Fruit fly (Drosophila melanogaster) whole organism: Measurements from ENCODE around the gene RpS29.
A peak's percentile ranks its signal among the peaks of the same experiment; 100 is the strongest.

Experiments used
- CG8478 ChIP-seq: fragments of >200 bp; optimal IDR thresholded peaks from 2 replicates; lab custom pipeline; 2018; ENCODE audit warnings: inconsistent platforms
- Dll ChIP-seq: fragments of >200 bp; optimal IDR thresholded peaks from 2 replicates; lab custom pipeline; 2017
- EcR ChIP-seq, 2 experiments: fragments of >200 bp; optimal IDR thresholded peaks; 2 replicates each; lab custom pipeline; 2017; ENCODE audit warnings: missing biosample characterization in 2 of 2, missing genetic modification characterization in 2 of 2, missing genetic modification reagents in 2 of 2
- pan ChIP-seq: fragments of >200 bp; optimal IDR thresholded peaks from 2 replicates; lab custom pipeline; 2017
- psq ChIP-seq: fragments of >200 bp; optimal IDR thresholded peaks from 2 replicates; lab custom pipeline; 2017
- usp ChIP-seq: fragments of >200 bp; optimal IDR thresholded peaks from 2 replicates; lab custom pipeline; 2017; ENCODE audit warnings: missing biosample characterization, missing genetic modification characterization, mixed read lengths

The RpS29 gene

DNA sequence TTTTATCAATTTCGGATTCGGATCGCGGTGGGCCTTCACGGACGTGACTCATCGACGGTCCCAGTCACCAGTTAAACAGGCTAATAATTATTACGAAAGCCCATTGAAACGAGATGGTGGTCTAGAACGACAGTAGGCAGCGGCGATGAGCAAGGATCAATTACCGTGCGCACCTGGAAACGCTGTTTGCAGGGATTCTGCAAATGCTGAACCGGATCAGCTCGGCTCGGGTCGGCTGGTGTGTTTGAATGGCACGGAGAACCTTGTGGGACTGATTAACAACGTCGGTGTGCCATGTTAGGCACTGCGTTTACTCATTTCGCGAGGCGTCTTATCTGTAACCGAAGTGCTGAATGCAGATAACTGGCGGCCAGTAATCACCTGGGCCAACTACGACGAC, 3.7 kb upstream of the RpS29 start, which contains the start of gene Whamy:
Gene Whamy (minus strand): TSS at position 273 of the 400 bp plus-strand sequence.
- TF ChIP-seq psq (no peak), CG8478 (lab: Kevin White, UChicago) (no peak), usp (no peak), Dll (lab: Kevin White, UChicago) (no peak), pan (lab: Kevin White, UChicago) (no peak), EcR (GFP tag; optimal IDR thresholded peaks at IDR 0.05; lab: Kevin White, UChicago) (no peak)

DNA sequence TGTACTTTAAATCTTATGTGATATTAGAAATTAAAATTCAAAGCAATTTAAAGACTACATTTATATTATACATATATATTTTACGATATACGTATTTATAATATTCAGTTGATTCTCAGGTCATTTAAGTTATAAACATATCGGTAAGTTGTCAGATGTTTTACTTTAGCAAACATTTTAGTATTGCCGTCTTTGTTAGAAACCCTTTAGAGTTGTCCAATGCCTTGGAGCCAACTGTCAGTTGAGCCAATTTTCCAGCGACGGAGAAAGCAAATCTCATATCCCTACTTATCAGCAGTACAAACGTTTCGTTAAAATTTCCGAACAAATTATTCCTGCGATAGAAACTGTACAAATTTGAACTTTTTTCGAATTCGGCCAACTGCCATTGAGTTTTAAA, 3.0 kb upstream of the RpS29 start, which contains the start of gene topi:
Gene topi (plus strand): TSS at position 301 of the 400 bp plus-strand sequence.
- TF ChIP-seq EcR (GFP tag; optimal IDR thresholded peaks at IDR 0.05; lab: Kevin White, UChicago) (no peak), psq (no peak), usp (no peak), CG8478 (lab: Kevin White, UChicago) (no peak), Dll (lab: Kevin White, UChicago) (no peak), pan (lab: Kevin White, UChicago) (no peak)

dm6 chr3R:9779764-9780163, 1.9 kb downstream of the RpS29 start, which contains the start of gene CG12947:
TSS of gene CG12947 (plus strand) at chr3R:9780064.
- TF ChIP-seq pan (lab: Kevin White, UChicago) (no peak), usp (no peak), EcR (GFP tag; optimal IDR thresholded peaks at IDR 0.05; lab: Kevin White, UChicago) (no peak), CG8478 (lab: Kevin White, UChicago) (no peak), psq (no peak), Dll (lab: Kevin White, UChicago) (no peak)

DNA sequence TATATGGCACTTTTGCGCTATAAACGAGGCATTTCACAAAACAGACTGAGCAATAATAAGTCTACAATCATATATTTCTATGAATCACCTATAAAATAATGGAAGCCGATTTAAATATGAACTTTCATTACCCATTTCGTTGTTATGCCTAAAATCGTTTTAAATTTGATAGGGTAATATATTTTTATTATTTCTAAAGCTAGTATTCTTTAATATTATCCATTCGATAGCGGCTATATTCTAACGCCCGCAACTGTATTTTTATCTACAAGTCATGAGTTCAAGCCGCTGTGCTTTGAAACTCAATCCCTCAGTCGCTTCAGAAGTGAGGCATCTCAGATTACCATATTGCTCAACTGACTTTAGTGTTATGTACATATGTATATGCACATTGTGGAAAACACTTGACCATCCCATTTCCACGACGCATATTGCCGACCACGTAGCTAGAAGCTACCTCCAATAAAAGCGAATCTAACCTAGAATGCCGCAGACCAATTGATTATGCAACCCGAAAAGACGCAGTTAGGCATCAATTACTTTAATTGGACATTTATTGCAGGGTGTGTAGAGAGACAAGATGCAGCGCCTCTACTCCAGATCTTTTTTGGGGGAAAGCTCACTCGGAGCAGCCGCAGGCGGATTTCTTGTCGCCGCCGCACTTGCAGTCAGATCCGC, 5.5 kb downstream of the RpS29 start:
- TF ChIP-seq EcR (GFP tag; optimal IDR thresholded peaks at IDR 0.05; lab: Kevin White, UChicago) (no peak), Dll (lab: Kevin White, UChicago) (no peak), pan (lab: Kevin White, UChicago) (no peak), usp (no peak), CG8478 (lab: Kevin White, UChicago) (no peak), psq (no peak)

DNA sequence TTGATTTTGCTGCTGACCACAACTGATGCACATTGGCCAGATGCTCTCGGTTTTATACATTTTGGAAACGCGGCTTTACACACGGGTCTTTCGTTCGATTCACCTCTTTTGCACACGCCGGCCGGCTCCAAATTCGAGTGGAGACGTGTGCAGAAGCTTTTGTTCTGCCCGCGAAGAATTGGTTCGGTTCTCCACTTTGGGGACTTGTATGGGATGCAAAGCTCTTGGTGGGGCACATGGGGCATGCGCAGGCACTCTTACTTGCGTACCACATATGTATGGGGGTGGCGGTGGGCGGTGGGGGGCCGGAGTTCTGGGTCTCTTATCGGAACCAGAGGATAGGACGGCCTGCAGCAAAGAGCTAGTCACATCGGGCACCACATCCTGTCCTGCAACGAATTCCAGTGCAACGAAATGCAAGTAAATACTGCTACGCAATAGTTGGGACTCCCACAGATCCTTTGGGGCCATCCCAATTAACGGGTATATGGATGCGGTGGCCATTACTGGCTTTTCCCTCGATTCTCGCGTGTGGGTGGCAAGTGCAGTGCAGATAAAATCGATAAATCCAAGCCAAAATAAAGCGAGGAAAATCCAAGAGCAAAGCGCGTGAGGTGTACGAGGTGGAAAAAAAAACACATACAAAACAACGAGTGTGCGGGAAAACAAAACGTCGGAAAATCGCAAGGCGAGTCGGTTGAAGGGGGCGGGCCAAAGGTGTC, 6.7 kb downstream of the RpS29 start, which contains the start of the genes MtnA and CG8500:
Gene MtnA (minus strand): TSS at position 30 of the 722 bp plus-strand sequence.
Gene CG8500 (plus strand): TSS at position 313 of the 722 bp plus-strand sequence.
- TF ChIP-seq CG8478 (lab: Kevin White, UChicago) = peak; percentile 11
- no peak for TF ChIP-seq pan (lab: Kevin White, UChicago)

- TF ChIP-seq CG8478 (lab: Kevin White, UChicago) (no peak), usp (no peak), Dll (lab: Kevin White, UChicago) (no peak), EcR (GFP tag; optimal IDR thresholded peaks at IDR 0.05; lab: Kevin White, UChicago) (no peak), psq (no peak), pan (lab: Kevin White, UChicago) (no peak)
These were observed 13.4 kb downstream of the RpS29 start, which contains the start of the genes CG12945 and CG8507 for dm6 chr3R:9791177-9791806. TSS of gene CG12945 (minus strand) at chr3R:9791221. TSS of gene CG8507 (plus strand) at chr3R:9791483.

DNA sequence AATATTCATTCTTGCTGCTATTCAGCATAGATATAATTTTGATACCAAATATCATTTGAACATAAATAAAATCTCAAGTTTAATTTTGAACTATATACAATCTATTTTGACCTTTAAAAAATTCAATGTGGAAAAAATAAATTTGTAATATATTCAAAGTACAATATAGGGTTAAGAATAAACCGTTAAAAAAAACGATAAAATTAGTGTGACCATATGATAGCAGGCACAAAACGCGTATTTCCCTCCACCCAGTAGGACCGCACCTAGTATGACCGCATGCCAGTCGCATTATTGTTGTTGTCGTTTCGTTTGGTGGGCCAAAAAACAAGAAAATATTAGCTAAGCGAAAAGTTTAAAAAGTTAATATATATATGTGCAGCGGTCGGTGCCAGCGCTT, 15.2 kb downstream of the RpS29 start, which contains the start of gene CG8516:
Gene CG8516 (plus strand): TSS at position 278 of the 400 bp plus-strand sequence.
- TF ChIP-seq usp (no peak), psq (no peak)

DNA sequence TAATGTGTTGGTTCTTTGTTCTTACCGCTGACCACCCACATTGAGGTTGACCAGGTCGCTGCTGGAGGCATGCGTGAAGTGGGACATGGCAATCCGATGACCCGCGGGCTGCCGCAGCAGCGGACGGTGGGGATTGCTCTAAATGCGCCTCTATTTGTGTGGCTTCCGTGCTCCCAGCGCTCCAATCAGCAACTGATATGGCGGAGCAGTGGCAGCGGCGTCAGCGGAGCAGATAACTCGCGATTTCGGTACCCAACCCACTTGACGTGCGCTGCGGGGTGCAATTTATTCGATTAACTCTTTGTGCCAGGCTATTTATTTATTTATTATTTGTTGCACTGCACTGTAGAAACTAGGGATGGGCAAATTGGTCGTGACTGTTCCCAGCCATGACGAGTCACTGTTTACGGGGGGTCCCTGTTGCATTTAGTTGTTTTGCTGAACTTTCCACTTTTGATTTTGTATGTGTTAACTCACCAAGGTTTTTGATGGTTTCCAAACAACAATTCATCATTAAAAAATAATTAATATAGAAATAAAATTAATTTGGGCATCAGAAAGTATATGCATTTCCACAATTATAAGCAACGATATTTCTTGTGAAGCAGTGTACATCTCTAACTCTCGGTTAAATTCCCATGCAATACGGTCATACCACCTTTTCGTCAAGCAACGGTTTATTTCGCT, 22.9 kb downstream of the RpS29 start, which contains the start of the genes CG9467 and CG8526:
Gene CG9467 (minus strand): TSS at position 383 of the 687 bp plus-strand sequence.
Gene CG8526 (plus strand): TSS at position 637 of the 687 bp plus-strand sequence.
- TF ChIP-seq usp (no peak), psq (no peak), EcR (GFP tag; optimal IDR thresholded peaks at IDR 0.05; lab: Kevin White, UChicago) (no peak), pan (lab: Kevin White, UChicago) (no peak), Dll (lab: Kevin White, UChicago) (no peak), CG8478 (lab: Kevin White, UChicago) (no peak)

- TF ChIP-seq pan (lab: Kevin White, UChicago) = no peak
- no peak for TF ChIP-seq usp
- peak; percentile 65 for TF ChIP-seq psq
- peak; percentile 85 for TF ChIP-seq CG8478 (lab: Kevin White, UChicago)
- TF ChIP-seq EcR (GFP tag; optimal IDR thresholded peaks at IDR 0.05; lab: Kevin White, UChicago) = no peak
- TF ChIP-seq Dll (lab: Kevin White, UChicago) = no peak
These were observed 31.2 kb downstream of the RpS29 start, which contains the start of gene FBXO11 for dm6 chr3R:9808946-9809545. TSS of gene FBXO11 (minus strand) at chr3R:9809368.

DNA sequence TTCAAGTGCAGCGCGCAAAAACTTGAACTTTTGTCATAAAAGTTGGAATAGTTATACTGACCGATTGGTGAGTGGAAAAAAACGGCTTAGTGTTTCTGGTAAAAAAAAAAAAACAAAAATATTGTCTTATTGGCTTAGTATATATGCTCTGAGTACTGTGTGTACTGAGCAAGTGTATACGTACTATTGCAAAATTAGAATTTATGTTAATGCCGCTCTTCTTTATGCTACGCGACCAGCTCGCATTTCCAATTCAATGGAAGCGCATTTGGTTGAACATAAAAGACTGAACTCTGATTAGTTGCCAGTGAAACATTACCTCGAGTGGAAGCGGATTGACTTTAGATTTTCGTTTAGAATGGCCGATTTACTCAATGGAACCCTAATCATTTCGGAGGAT, 34.6 kb downstream of the RpS29 start, which contains the start of gene CG8534:
Gene CG8534 (plus strand): TSS at position 301 of the 400 bp plus-strand sequence.
- TF ChIP-seq psq (no peak), Dll (lab: Kevin White, UChicago) (no peak), EcR (GFP tag; optimal IDR thresholded peaks at IDR 0.05; lab: Kevin White, UChicago) (no peak)

- TF ChIP-seq usp = no peak
- no peak for TF ChIP-seq psq
These were observed 36.0 kb downstream of the RpS29 start, which contains the start of gene eloF for dm6 chr3R:9813861-9814260. TSS of gene eloF (plus strand) at chr3R:9814161.
